Worm (Caenorhabditis elegans) whole organism, L3 larva: ENCODE measurements around the gene F34H10.3.

Experiments
- R02D3.7 ChIP-seq: fragments of 150-350 bp; optimal IDR thresholded peaks from 2 replicates; lab custom pipeline; 2014; ENCODE audit warnings: missing biosample characterization, missing genetic modification characterization
- ZK546.5 ChIP-seq: sonication (generic microtip); optimal IDR thresholded peaks from 2 replicates; lab custom pipeline; 2017; ENCODE audit warnings: missing biosample characterization, missing genetic modification characterization
- fos-1 ChIP-seq: fragments of 150-350 bp; optimal IDR thresholded peaks from 2 replicates; lab custom pipeline; 2014; ENCODE audit warnings: missing biosample characterization, missing genetic modification characterization
- jun-1 ChIP-seq: fragments of 150-350 bp; optimal IDR thresholded peaks from 2 replicates; lab custom pipeline; 2014; ENCODE audit warnings: missing biosample characterization, missing genetic modification reagents, missing genetic modification characterization
- lin-15B ChIP-seq: fragments of 150-350 bp; optimal IDR thresholded peaks from 2 replicates; lab custom pipeline; 2014; ENCODE audit warnings: missing biosample characterization, missing genetic modification characterization
- nhr-67 ChIP-seq: fragments of 150-350 bp; optimal IDR thresholded peaks from 2 replicates; lab custom pipeline; 2014; ENCODE audit warnings: missing biosample characterization, missing genetic modification characterization
- pha-4 ChIP-seq: fragments of 150-350 bp; optimal IDR thresholded peaks from 2 replicates; lab custom pipeline; 2014; ENCODE audit warnings: missing biosample characterization, missing genetic modification reagents, missing genetic modification characterization
- pqm-1 ChIP-seq: fragments of 150-350 bp; optimal IDR thresholded peaks from 2 replicates; lab custom pipeline; 2017; ENCODE audit warnings: missing biosample characterization, missing genetic modification characterization, inconsistent platforms
- unc-62 ChIP-seq: fragments of 150-350 bp; sonication (generic microtip); optimal IDR thresholded peaks from 4 replicates; lab custom pipeline; 2014; ENCODE audit warnings: missing biosample characterization, missing genetic modification reagents, missing genetic modification characterization
- ztf-11 ChIP-seq: fragments of 150-350 bp; optimal IDR thresholded peaks from 2 replicates; lab custom pipeline; 2014; ENCODE audit warnings: missing biosample characterization, missing genetic modification characterization

DNA sequence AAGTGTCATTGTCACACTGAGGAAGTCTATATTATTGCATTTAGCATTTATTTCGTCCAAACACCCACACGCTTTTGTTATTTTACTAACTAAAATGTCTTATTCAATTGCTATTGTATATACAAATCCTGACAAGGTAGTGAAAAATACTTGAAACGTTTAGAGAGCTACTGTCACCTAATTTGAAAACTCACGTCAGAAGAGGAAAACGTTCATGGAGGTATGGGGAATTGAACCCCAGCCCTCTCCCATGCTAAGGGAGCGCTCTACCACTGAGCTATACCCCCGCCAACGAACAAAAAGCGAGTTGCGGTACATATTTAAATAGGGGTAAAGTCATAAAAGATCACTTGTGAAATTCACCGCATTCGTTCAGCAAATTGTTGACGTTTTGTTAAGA, 12.2 kb downstream of the F34H10.3 start:
- TF ChIP-seq jun-1 (no peak), pqm-1 (tag; lab: Kevin White, UChicago) (no peak), unc-62 (no peak), pha-4 (no peak), ZK546.5 (tag; lab: Kevin White, UChicago) (no peak), R02D3.7 (tag; lab: Kevin White, UChicago) (no peak), nhr-67 (tag; lab: Kevin White, UChicago) (no peak), lin-15B (tag; lab: Kevin White, UChicago) (no peak), fos-1 (tag; lab: Kevin White, UChicago) (no peak), ztf-11 (tag; lab: Kevin White, UChicago) (no peak)
